Fruit fly (Drosophila melanogaster) whole organism, embryonic: ENCODE data around the gene CG8149.
A peak's percentile ranks its signal among the peaks of the same experiment; 100 is the strongest.

Experiments used
- Awh ChIP-seq: fragments of 200-800 bp; sonication (Bioruptor generic); IDR thresholded peaks from 2 replicates; pipeline ENCODE4, ENCODE4 v1.3.6; 2022; ENCODE audit warnings: missing biosample characterization, missing genetic modification characterization
- CG10431 ChIP-seq: fragments of 200-800 bp; sonication (Bioruptor generic); optimal IDR thresholded peaks from 3 replicates; lab custom pipeline; 2018; ENCODE audit warnings: missing biosample characterization, mild to moderate bottlenecking, missing genetic modification characterization
- CG10543 ChIP-seq: fragments of 200-800 bp; sonication (Bioruptor generic); optimal IDR thresholded peaks from 3 replicates; lab custom pipeline; 2017; ENCODE audit warnings: missing biosample characterization, mild to moderate bottlenecking, missing genetic modification characterization, moderate library complexity
- CG1233 ChIP-seq: fragments of 200-800 bp; sonication (Bioruptor generic); optimal IDR thresholded peaks from 4 replicates; lab custom pipeline; 2018; ENCODE audit warnings: missing biosample characterization, mild to moderate bottlenecking, missing genetic modification characterization
- CG13123 ChIP-seq: fragments of 200-800 bp; sonication (Bioruptor generic); optimal IDR thresholded peaks from 2 replicates; lab custom pipeline; 2016; ENCODE audit warnings: missing biosample characterization, missing genetic modification characterization
- CG14050 ChIP-seq: fragments of 200-800 bp; sonication (Bioruptor generic); IDR thresholded peaks from 3 replicates; pipeline ENCODE4 v1.3.6; 2022; ENCODE audit warnings: missing biosample characterization, missing genetic modification characterization
- CG1602 ChIP-seq: fragments of 200-800 bp; sonication (Bioruptor generic); optimal IDR thresholded peaks from 3 replicates; lab custom pipeline; 2016; ENCODE audit warnings: missing biosample characterization, missing genetic modification characterization
- CG17359 ChIP-seq: fragments of 200-800 bp; sonication (Bioruptor generic); optimal IDR thresholded peaks from 3 replicates; lab custom pipeline; 2018; ENCODE audit warnings: missing biosample characterization, mild to moderate bottlenecking, missing genetic modification characterization, moderate library complexity
- CG17829 ChIP-seq: fragments of 200-800 bp; optimal IDR thresholded peaks from 2 replicates; lab custom pipeline; 2019; ENCODE audit warnings: missing biosample characterization, mild to moderate bottlenecking, missing genetic modification characterization, moderate library complexity
- CG32532 ChIP-seq: fragments of 200-800 bp; sonication (Bioruptor generic); IDR thresholded peaks from 2 replicates; pipeline ENCODE4 v1.3.6; 2022; ENCODE audit warnings: missing biosample characterization, missing genetic modification characterization
- CG3281 ChIP-seq: fragments of 200-800 bp; sonication (Bioruptor generic); optimal IDR thresholded peaks from 3 replicates; lab custom pipeline; 2017; ENCODE audit warnings: missing biosample characterization, mild to moderate bottlenecking, missing genetic modification characterization
- CG4328 ChIP-seq: fragments of 200-800 bp; sonication (Bioruptor generic); optimal IDR thresholded peaks from 3 replicates; lab custom pipeline; 2017; ENCODE audit warnings: missing biosample characterization, missing genetic modification reagents, missing genetic modification characterization
- CG43689 ChIP-seq: fragments of 200-800 bp; sonication (Bioruptor generic); IDR thresholded peaks from 2 replicates; pipeline ENCODE4 v1.3.6; 2022; ENCODE audit warnings: missing biosample characterization, missing genetic modification characterization
- CG4730 ChIP-seq: fragments of 200-800 bp; sonication (Bioruptor generic); IDR thresholded peaks from 2 replicates; pipeline ENCODE4 v1.3.6; 2022; ENCODE audit warnings: missing biosample characterization, missing genetic modification characterization
- CG5180 ChIP-seq: fragments of 200-800 bp; sonication (Bioruptor generic); optimal IDR thresholded peaks from 3 replicates; lab custom pipeline; 2017; ENCODE audit warnings: missing biosample characterization, missing genetic modification characterization, mild to moderate bottlenecking, moderate library complexity, missing genetic modification reagents
- CG6175 ChIP-seq: fragments of 200-800 bp; sonication (Bioruptor generic); IDR thresholded peaks from 3 replicates; pipeline ENCODE4 v1.3.6; 2022; ENCODE audit warnings: missing biosample characterization, missing genetic modification characterization
- CG7928 ChIP-seq: fragments of 200-800 bp; sonication (Bioruptor generic); optimal IDR thresholded peaks from 2 replicates; lab custom pipeline; 2017; ENCODE audit warnings: missing biosample characterization, mild to moderate bottlenecking, missing genetic modification characterization
- CG8290 ChIP-seq, 3 experiments: fragments of 200-800 bp; sonication (Bioruptor generic); optimal IDR thresholded peaks; 2 replicates each; lab custom pipeline; 2016 to 2019; ENCODE audit warnings: missing biosample characterization in 3 of 3, missing genetic modification characterization in 3 of 3, mild to moderate bottlenecking in 2 of 3, moderate library complexity in 1 of 3
- CG8765 ChIP-seq: fragments of 200-800 bp; sonication (Bioruptor generic); IDR thresholded peaks from 2 replicates; pipeline ENCODE4 v1.3.6; 2022; ENCODE audit warnings: missing biosample characterization, missing genetic modification characterization
- Camta ChIP-seq: fragments of 200-800 bp; sonication (Bioruptor generic); optimal IDR thresholded peaks from 2 replicates; lab custom pipeline; 2016; ENCODE audit warnings: missing biosample characterization, missing genetic modification characterization
- Dll ChIP-seq: fragments of 200-800 bp; sonication (Bioruptor generic); IDR thresholded peaks from 4 replicates; pipeline ENCODE4 v1.3.6; 2022; ENCODE audit warnings: missing biosample characterization, missing genetic modification characterization; ENCODE audit not compliant: partially characterized antibody
- HHEX ChIP-seq: fragments of 200-800 bp; sonication (Bioruptor generic); optimal IDR thresholded peaks from 3 replicates; lab custom pipeline; 2017; ENCODE audit warnings: missing biosample characterization, mild to moderate bottlenecking, missing genetic modification characterization, missing genetic modification reagents
- Hand ChIP-seq: fragments of 200-800 bp; sonication (Bioruptor generic); optimal IDR thresholded peaks from 2 replicates; lab custom pipeline; 2017; ENCODE audit warnings: mild to moderate bottlenecking, missing biosample characterization, missing genetic modification reagents, missing genetic modification characterization
- HmgZ ChIP-seq: fragments of 200-800 bp; sonication (Bioruptor generic); optimal IDR thresholded peaks from 2 replicates; lab custom pipeline; 2018; ENCODE audit warnings: missing biosample characterization, mild to moderate bottlenecking, missing genetic modification characterization
- Hmx ChIP-seq: fragments of 200-800 bp; sonication (Bioruptor generic); optimal IDR thresholded peaks from 2 replicates; lab custom pipeline; 2016; ENCODE audit warnings: missing biosample characterization, missing genetic modification characterization
- Hr78 ChIP-seq, 2 experiments: fragments of 200-800 bp in 1 of 2; fragments of >200 bp in 1 of 2; sonication (Bioruptor generic) in 1 of 2; optimal IDR thresholded peaks; 2 replicates each; lab custom pipeline; 2017 to 2019; ENCODE audit warnings: missing biosample characterization in 2 of 2, missing genetic modification characterization in 2 of 2, mild to moderate bottlenecking in 1 of 2, moderate library complexity in 1 of 2
- Hsf ChIP-seq: fragments of 200-800 bp; sonication (Bioruptor generic); optimal IDR thresholded peaks from 3 replicates; lab custom pipeline; 2016; ENCODE audit warnings: missing biosample characterization, missing genetic modification characterization
- NC2α ChIP-seq: fragments of 200-800 bp; sonication (Bioruptor generic); optimal IDR thresholded peaks from 2 replicates; lab custom pipeline; 2016; ENCODE audit warnings: missing biosample characterization, missing genetic modification characterization
- NFAT ChIP-seq: fragments of 200-800 bp; sonication (Bioruptor generic); IDR thresholded peaks from 2 replicates; pipeline ENCODE4 v1.3.6; 2022; ENCODE audit warnings: missing biosample characterization, missing genetic modification characterization
- Ssrp ChIP-seq: fragments of 200-800 bp; sonication (Bioruptor generic); optimal IDR thresholded peaks from 2 replicates; lab custom pipeline; 2018; ENCODE audit warnings: missing biosample characterization, mild to moderate bottlenecking, missing genetic modification characterization, moderate library complexity
- Usf ChIP-seq: fragments of 200-800 bp; sonication (Bioruptor generic); optimal IDR thresholded peaks from 2 replicates; lab custom pipeline; 2017; ENCODE audit warnings: missing genotype, missing biosample characterization, missing genetic modification characterization
- ac ChIP-seq: fragments of 200-800 bp; sonication (Bioruptor generic); optimal IDR thresholded peaks from 3 replicates; lab custom pipeline; 2017; ENCODE audit warnings: missing biosample characterization, mild to moderate bottlenecking, missing genetic modification characterization
- bab2 ChIP-seq: fragments of 200-800 bp; sonication (Bioruptor generic); optimal IDR thresholded peaks from 2 replicates; lab custom pipeline; 2016; ENCODE audit warnings: missing biosample characterization, missing genetic modification characterization
- corto ChIP-seq: fragments of 200-800 bp; sonication (Bioruptor generic); optimal IDR thresholded peaks from 2 replicates; lab custom pipeline; 2016; ENCODE audit warnings: missing biosample characterization, mild to moderate bottlenecking, missing genetic modification characterization, moderate library complexity
- crp ChIP-seq, 2 experiments: fragments of 200-800 bp; sonication (Bioruptor generic); optimal IDR thresholded peaks; 2 replicates in 1 of 2; 3 replicates in 1 of 2; lab custom pipeline; 2017; ENCODE audit warnings: missing biosample characterization in 2 of 2, missing genetic modification characterization in 2 of 2, mild to moderate bottlenecking in 1 of 2, moderate library complexity in 1 of 2
- dmrt11E ChIP-seq: fragments of 200-800 bp; sonication (Bioruptor generic); optimal IDR thresholded peaks from 3 replicates; lab custom pipeline; 2018; ENCODE audit warnings: missing biosample characterization, mild to moderate bottlenecking, missing genetic modification characterization, moderate library complexity
- eve ChIP-seq, 2 experiments: fragments of >200 bp; optimal IDR thresholded peaks; 2 replicates each; lab custom pipeline; 2017; ENCODE audit warnings: missing biosample characterization in 2 of 2, missing genetic modification characterization in 2 of 2
- ewg ChIP-seq: fragments of 200-800 bp; sonication (Bioruptor generic); optimal IDR thresholded peaks from 3 replicates; lab custom pipeline; 2017; ENCODE audit warnings: mild to moderate bottlenecking, missing biosample characterization, missing genetic modification reagents, missing genetic modification characterization
- ftz-f1 ChIP-seq: fragments of 200-800 bp; sonication (Bioruptor generic); optimal IDR thresholded peaks from 2 replicates; lab custom pipeline; 2016; ENCODE audit warnings: missing biosample characterization, missing genetic modification characterization
- grn ChIP-seq: fragments of 200-800 bp; sonication (Bioruptor generic); optimal IDR thresholded peaks from 3 replicates; lab custom pipeline; 2017; ENCODE audit warnings: missing biosample characterization, missing genetic modification characterization
- her ChIP-seq: fragments of 200-800 bp; sonication (Bioruptor generic); optimal IDR thresholded peaks from 2 replicates; lab custom pipeline; 2016; ENCODE audit warnings: missing biosample characterization, missing genetic modification characterization
- klu ChIP-seq: fragments of 200-800 bp; sonication (Bioruptor generic); IDR thresholded peaks from 2 replicates; pipeline ENCODE4 v1.3.6; 2022; ENCODE audit warnings: missing biosample characterization, missing genetic modification characterization
- lola ChIP-seq, 3 experiments: fragments of >200 bp in 2 of 3; fragments of 200-800 bp in 1 of 3; sonication (Bioruptor generic) in 1 of 3; optimal IDR thresholded peaks; 2 replicates each; lab custom pipeline; 2017 to 2019; ENCODE audit warnings: missing biosample characterization in 3 of 3, missing genetic modification characterization in 3 of 3, mild to moderate bottlenecking in 1 of 3, moderate library complexity in 1 of 3
- pros ChIP-seq: fragments of 200-800 bp; sonication (Bioruptor generic); optimal IDR thresholded peaks from 3 replicates; lab custom pipeline; 2019; ENCODE audit warnings: missing biosample characterization, mild to moderate bottlenecking, missing genetic modification characterization, moderate library complexity
- ro ChIP-seq: fragments of 200-800 bp; sonication (Bioruptor generic); IDR thresholded peaks from 2 replicates; pipeline ENCODE4 v1.3.6; 2022; ENCODE audit warnings: missing biosample characterization, missing genetic modification characterization
- sisA ChIP-seq: fragments of 200-800 bp; sonication (Bioruptor generic); IDR thresholded peaks from 2 replicates; pipeline ENCODE4 v1.3.6; 2022; ENCODE audit warnings: missing biosample characterization, missing genetic modification characterization
- tap ChIP-seq: fragments of 200-800 bp; optimal IDR thresholded peaks from 3 replicates; lab custom pipeline; 2019; ENCODE audit warnings: missing biosample characterization, mild to moderate bottlenecking, missing genetic modification characterization, moderate library complexity
- ttk ChIP-seq: fragments of 200-800 bp; sonication (Bioruptor generic); IDR thresholded peaks from 2 replicates; pipeline ENCODE4 v2.1.2; 2022; ENCODE audit warnings: missing biosample characterization, missing genetic modification characterization
- z ChIP-seq: fragments of 200-800 bp; sonication (Bioruptor generic); IDR thresholded peaks from 3 replicates; pipeline ENCODE4 v1.3.6; 2022; ENCODE audit warnings: missing biosample characterization, missing genetic modification characterization

The CG8149 gene

dm6 chr3R:9534125-9534496 lies 29.7 kb downstream of the CG8149 start (continued):
- TF ChIP-seq pros (GFP tag; lab: Kevin White, UChicago) (peak; percentile 22), lola (GFP tag; optimal IDR thresholded peaks at IDR 0.05; lab: Kevin White, UChicago) (peak in 1 of 3 experiments; percentile 89), ewg (GFP tag; lab: Kevin White, UChicago) (peak; percentile 91), CG8765 (GFP tag; lab: Robert Waterston, UW) (peak; percentile 49; the same call in 1 of the 2 replicates), Dll (GFP tag; lab: Robert Waterston, UW) (no peak), CG4730 (peak; percentile 86), HHEX (GFP tag; lab: Kevin White, UChicago) (peak; percentile 87), Camta (GFP tag; lab: Kevin White, UChicago) (peak; percentile 93), CG14050 (GFP tag; lab: Robert Waterston, UW) (peak; percentile 84), CG13123 (peak; percentile 83), CG3281 (GFP tag; lab: Kevin White, UChicago) (peak; percentile 87), CG1602 (GFP tag; lab: Kevin White, UChicago) (peak; percentile 91), CG10543 (GFP tag; lab: Kevin White, UChicago) (no peak), ftz-f1 (no peak), grn (GFP tag; lab: Kevin White, UChicago) (no peak), HmgZ (tag; lab: Kevin White, UChicago) (peak; percentile 89), Ssrp (tag; lab: Kevin White, UChicago) (peak; percentile 95), ro (GFP tag; lab: Robert Waterston, UW) (peak; percentile 61), tap (peak; percentile 94), CG32532 (GFP tag; lab: Robert Waterston, UW) (peak; percentile 93), Hand (peak; percentile 71), CG5180 (no peak), Awh (GFP tag; lab: Robert Waterston, UW) (peak; percentile 93), NFAT (GFP tag; lab: Robert Waterston, UW) (peak; percentile 78), NC2α (peak; percentile 86), CG7928 (GFP tag; lab: Kevin White, UChicago) (peak; percentile 33), CG17359 (tag; lab: Kevin White, UChicago) (peak; percentile 97), crp (GFP tag; optimal IDR thresholded peaks at IDR 0.05; lab: Kevin White, UChicago) (peak in 1 of 2 experiments; percentile 46), sisA (peak; percentile 92), CG4328 (GFP tag; lab: Kevin White, UChicago) (peak; percentile 86), CG6175 (GFP tag; lab: Robert Waterston, UW) (0 out of 3 replicates have a peak, but pooled peaks have one; percentile 64), her (GFP tag; lab: Kevin White, UChicago) (peak; percentile 84), ac (peak; percentile 2), CG10431 (GFP tag; lab: Kevin White, UChicago) (peak; percentile 82), z (GFP tag; lab: Robert Waterston, UW) (0 out of 3 replicates have a peak, but pooled peaks have one; percentile 19), CG8290 (GFP tag; optimal IDR thresholded peaks at IDR 0.05; lab: Kevin White, UChicago) (peak; percentile 77), CG8290 (tag; optimal IDR thresholded peaks at IDR 0.05; lab: Kevin White, UChicago) (peak in 1 of 2 experiments; percentile 66), Hr78 (GFP tag; optimal IDR thresholded peaks at IDR 0.05; lab: Kevin White, UChicago) (peak in 1 of 2 experiments; percentile 68), CG1233 (GFP tag; lab: Kevin White, UChicago) (peak; percentile 88), CG43689 (no peak; the same call in none of the 2 replicates), Usf (GFP tag; lab: Kevin White, UChicago) (peak; percentile 52), CG17829 (tag; lab: Kevin White, UChicago) (peak; percentile 95), eve (GFP tag; optimal IDR thresholded peaks at IDR 0.05; lab: Kevin White, UChicago) (peak in 1 of 2 experiments; percentile 98), klu (GFP tag; lab: Robert Waterston, UW) (peak; percentile 70), corto (no peak), Hsf (GFP tag; lab: Kevin White, UChicago) (peak; percentile 92), ttk (GFP tag; lab: Robert Waterston, UW) (peak; percentile 91), bab2 (peak; percentile 95), Hmx (GFP tag; lab: Kevin White, UChicago) (peak; percentile 79), dmrt11E (tag; lab: Kevin White, UChicago) (peak; percentile 82)
